Worm (Caenorhabditis elegans) whole organism, L2 larva: ENCODE measurements around the gene srx-32.

Experiments
- C34F6.9 ChIP-seq: fragments of 150-350 bp; optimal IDR thresholded peaks from 2 replicates; lab custom pipeline; 2014; ENCODE audit warnings: missing biosample characterization, missing genetic modification characterization
- F13H6.1 ChIP-seq: sonication (generic microtip); optimal IDR thresholded peaks from 2 replicates; lab custom pipeline; 2016; ENCODE audit warnings: missing genetic modification characterization, missing compliant biosample characterization
- R02D3.7 ChIP-seq: fragments of 150-350 bp; optimal IDR thresholded peaks from 2 replicates; lab custom pipeline; 2014; ENCODE audit warnings: missing biosample characterization, missing genetic modification characterization
- Y55F3AM.14 ChIP-seq: fragments of 200-800 bp; sonication (Bioruptor generic); optimal IDR thresholded peaks from 2 replicates; lab custom pipeline; 2018; ENCODE audit warnings: mild to moderate bottlenecking, missing genetic modification characterization, missing compliant biosample characterization
- ZK546.5 ChIP-seq: sonication (generic microtip); optimal IDR thresholded peaks from 2 replicates; lab custom pipeline; 2017; ENCODE audit warnings: missing biosample characterization, missing genetic modification characterization
- aly-2 ChIP-seq: fragments of 150-350 bp; optimal IDR thresholded peaks from 2 replicates; lab custom pipeline; 2014; ENCODE audit warnings: missing biosample characterization, missing genetic modification characterization
- ama-1 ChIP-seq: fragments of 150-350 bp; optimal IDR thresholded peaks from 2 replicates; lab custom pipeline; 2018; ENCODE audit warnings: inconsistent platforms
- blmp-1 ChIP-seq: sonication (generic microtip); optimal IDR thresholded peaks from 2 replicates; lab custom pipeline; 2017; ENCODE audit warnings: missing genetic modification characterization, mild to moderate bottlenecking, missing compliant biosample characterization, antibody characterized with exemption, moderate library complexity; ENCODE audit not compliant: insufficient read depth
- ceh-16 ChIP-seq: fragments of 150-350 bp; optimal IDR thresholded peaks from 2 replicates; lab custom pipeline; 2014; ENCODE audit warnings: missing biosample characterization, missing genetic modification characterization
- ceh-82 ChIP-seq: fragments of 150-350 bp; optimal IDR thresholded peaks from 2 replicates; lab custom pipeline; 2014; ENCODE audit warnings: missing biosample characterization, missing genetic modification characterization
- crh-2 ChIP-seq: sonication (generic microtip); optimal IDR thresholded peaks from 2 replicates; lab custom pipeline; 2017; ENCODE audit warnings: missing biosample characterization, missing genetic modification characterization
- dmd-4 ChIP-seq: sonication (generic microtip); optimal IDR thresholded peaks from 2 replicates; lab custom pipeline; 2017; ENCODE audit warnings: missing biosample characterization, missing genetic modification characterization
- elt-1 ChIP-seq: fragments of 150-350 bp; optimal IDR thresholded peaks from 2 replicates; lab custom pipeline; 2014; ENCODE audit warnings: missing biosample characterization, missing genetic modification characterization
- elt-3 ChIP-seq: sonication (generic microtip); optimal IDR thresholded peaks from 2 replicates; lab custom pipeline; 2017; ENCODE audit warnings: missing biosample characterization, missing genetic modification characterization
- fos-1 ChIP-seq: fragments of 150-350 bp; optimal IDR thresholded peaks from 2 replicates; lab custom pipeline; 2014; ENCODE audit warnings: missing biosample characterization, missing genetic modification characterization
- gmeb-1 ChIP-seq: fragments of 150-350 bp; optimal IDR thresholded peaks from 2 replicates; lab custom pipeline; 2014; ENCODE audit warnings: missing biosample characterization, missing genetic modification characterization
- lin-11 ChIP-seq: fragments of 150-350 bp; sonication (generic microtip); optimal IDR thresholded peaks from 2 replicates; lab custom pipeline; 2014; ENCODE audit warnings: missing biosample characterization, missing genetic modification characterization, inconsistent platforms, mixed read lengths
- lin-13 ChIP-seq: fragments of 150-350 bp; optimal IDR thresholded peaks from 2 replicates; lab custom pipeline; 2014; ENCODE audit warnings: missing biosample characterization, missing genetic modification reagents, missing genetic modification characterization
- lin-39 ChIP-seq: fragments of 150-350 bp; optimal IDR thresholded peaks from 2 replicates; lab custom pipeline; 2014; ENCODE audit warnings: missing biosample characterization, missing genetic modification reagents, missing genetic modification characterization
- lsy-2 ChIP-seq, 2 experiments: fragments of 150-350 bp in 1 of 2; sonication (generic microtip) in 1 of 2; optimal IDR thresholded peaks; 2 replicates each; lab custom pipeline; 2014 to 2017; ENCODE audit warnings: missing biosample characterization in 2 of 2, missing genetic modification characterization in 2 of 2
- mab-5 ChIP-seq: fragments of 150-350 bp; optimal IDR thresholded peaks from 2 replicates; lab custom pipeline; 2014; ENCODE audit warnings: missing biosample characterization, missing genetic modification characterization
- mbf-1 ChIP-seq: sonication (generic microtip); optimal IDR thresholded peaks from 2 replicates; lab custom pipeline; 2017; ENCODE audit warnings: missing biosample characterization, missing genetic modification characterization
- mdl-1 ChIP-seq, 2 experiments: fragments of 150-350 bp in 1 of 2; sonication (generic microtip) in 1 of 2; optimal IDR thresholded peaks; 2 replicates each; lab custom pipeline; 2017; ENCODE audit warnings: missing biosample characterization in 2 of 2, missing genetic modification characterization in 2 of 2
- nhr-10 ChIP-seq: sonication (generic microtip); optimal IDR thresholded peaks from 2 replicates; lab custom pipeline; 2017; ENCODE audit warnings: missing biosample characterization, missing genetic modification characterization
- nhr-11 ChIP-seq: fragments of 150-350 bp; optimal IDR thresholded peaks from 2 replicates; lab custom pipeline; 2014; ENCODE audit warnings: missing biosample characterization, missing genetic modification characterization
- nhr-129 ChIP-seq: fragments of 150-350 bp; optimal IDR thresholded peaks from 2 replicates; lab custom pipeline; 2014; ENCODE audit warnings: missing biosample characterization, missing genetic modification characterization
- nhr-21 ChIP-seq: fragments of 150-350 bp; optimal IDR thresholded peaks from 2 replicates; lab custom pipeline; 2014; ENCODE audit warnings: missing biosample characterization, missing genetic modification characterization
- nhr-23 ChIP-seq: fragments of 150-350 bp; optimal IDR thresholded peaks from 2 replicates; lab custom pipeline; 2014; ENCODE audit warnings: missing biosample characterization, missing genetic modification reagents, missing genetic modification characterization
- nhr-237 ChIP-seq: fragments of 150-350 bp; optimal IDR thresholded peaks from 2 replicates; lab custom pipeline; 2014; ENCODE audit warnings: missing biosample characterization, missing genetic modification characterization
- nhr-25 ChIP-seq: fragments of 150-350 bp; sonication (generic microtip); optimal IDR thresholded peaks from 3 replicates; lab custom pipeline; 2014; ENCODE audit warnings: missing biosample characterization, missing genetic modification characterization
- nhr-6 ChIP-seq: fragments of 150-350 bp; optimal IDR thresholded peaks from 2 replicates; lab custom pipeline; 2014; ENCODE audit warnings: missing biosample characterization, missing genetic modification characterization
- nhr-77 ChIP-seq: fragments of 150-350 bp; optimal IDR thresholded peaks from 2 replicates; lab custom pipeline; 2014; ENCODE audit warnings: missing biosample characterization, missing genetic modification characterization
- peb-1 ChIP-seq: fragments of 150-350 bp; optimal IDR thresholded peaks from 2 replicates; lab custom pipeline; 2014; ENCODE audit warnings: missing biosample characterization, missing genetic modification characterization
- sem-4 ChIP-seq: fragments of 150-350 bp; optimal IDR thresholded peaks from 2 replicates; lab custom pipeline; 2014; ENCODE audit warnings: missing biosample characterization, missing genetic modification reagents, missing genetic modification characterization
- skn-1 ChIP-seq: sonication (generic microtip); optimal IDR thresholded peaks from 2 replicates; lab custom pipeline; 2017; ENCODE audit warnings: missing biosample characterization, missing genetic modification characterization
- sma-3 ChIP-seq: sonication (generic microtip); optimal IDR thresholded peaks from 2 replicates; lab custom pipeline; 2016; ENCODE audit warnings: missing genetic modification reagents, missing genetic modification characterization, missing compliant biosample characterization
- sma-9 ChIP-seq, 2 experiments: fragments of 150-350 bp in 1 of 2; sonication (generic microtip) in 1 of 2; optimal IDR thresholded peaks; 2 replicates each; lab custom pipeline; 2014 to 2016; ENCODE audit warnings: missing genetic modification characterization in 2 of 2, mild to moderate bottlenecking in 1 of 2, missing biosample characterization in 1 of 2, missing compliant biosample characterization in 1 of 2, missing genetic modification reagents in 1 of 2, moderate library complexity in 1 of 2
- unc-55 ChIP-seq: fragments of 150-350 bp; sonication (generic microtip); optimal IDR thresholded peaks from 3 replicates; lab custom pipeline; 2014; ENCODE audit warnings: missing biosample characterization, missing genetic modification reagents, missing genetic modification characterization
- zag-1 ChIP-seq: fragments of 150-350 bp; optimal IDR thresholded peaks from 2 replicates; lab custom pipeline; 2014; ENCODE audit warnings: missing biosample characterization, missing genetic modification characterization
- ztf-1 ChIP-seq: fragments of 200-800 bp; sonication (Bioruptor generic); conservative IDR thresholded peaks from 2 replicates; pipeline ENCODE4 v1.3.6; 2022; ENCODE audit warnings: missing genetic modification characterization, missing compliant biosample characterization
- ztf-11 ChIP-seq: sonication (generic microtip); optimal IDR thresholded peaks from 2 replicates; lab custom pipeline; 2017; ENCODE audit warnings: missing biosample characterization, missing genetic modification characterization
- ztf-4 ChIP-seq: fragments of 150-350 bp; optimal IDR thresholded peaks from 2 replicates; lab custom pipeline; 2014; ENCODE audit warnings: missing biosample characterization, missing genetic modification characterization

srx-32 gene

DNA sequence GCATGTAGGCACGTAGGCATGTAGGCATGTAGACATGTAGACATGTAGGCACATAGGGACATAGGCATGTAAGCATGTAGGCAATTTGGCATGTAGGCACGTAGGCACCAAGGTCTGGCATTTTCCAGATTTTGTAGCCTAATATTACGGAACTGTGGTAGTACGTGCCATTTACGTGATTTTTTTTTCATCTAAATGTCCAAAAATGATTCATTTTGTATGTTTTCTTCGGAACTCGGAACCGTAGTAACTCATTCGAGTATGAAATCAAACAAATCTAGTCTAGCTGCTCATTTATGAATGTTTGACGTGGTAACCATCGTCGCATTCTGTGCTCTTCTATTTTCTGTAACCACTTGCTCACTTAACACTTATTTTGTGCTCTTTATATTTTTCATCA is 42.2 kb downstream of the srx-32 start, which contains the start of gene srbc-59:
Gene srbc-59, plus strand, starts transcription at position 301 of the 400 bp plus-strand sequence.
- TF ChIP-seq mab-5 (tag; lab: Kevin White, UChicago) (no peak), ztf-11 (tag; lab: Kevin White, UChicago) (no peak), C34F6.9 (tag; lab: Kevin White, UChicago) (no peak), nhr-77 (no peak), nhr-129 (tag; lab: Kevin White, UChicago) (no peak), Y55F3AM.14 (GFP tag; lab: Kevin White, UChicago) (no peak), sma-3 (no peak), nhr-10 (tag; lab: Kevin White, UChicago) (no peak), sma-9 (GFP tag; optimal IDR thresholded peaks at IDR 0.05; lab: Kevin White, UChicago) (no peak), sma-9 (tag; optimal IDR thresholded peaks at IDR 0.05; lab: Kevin White, UChicago) (no peak)

DNA sequence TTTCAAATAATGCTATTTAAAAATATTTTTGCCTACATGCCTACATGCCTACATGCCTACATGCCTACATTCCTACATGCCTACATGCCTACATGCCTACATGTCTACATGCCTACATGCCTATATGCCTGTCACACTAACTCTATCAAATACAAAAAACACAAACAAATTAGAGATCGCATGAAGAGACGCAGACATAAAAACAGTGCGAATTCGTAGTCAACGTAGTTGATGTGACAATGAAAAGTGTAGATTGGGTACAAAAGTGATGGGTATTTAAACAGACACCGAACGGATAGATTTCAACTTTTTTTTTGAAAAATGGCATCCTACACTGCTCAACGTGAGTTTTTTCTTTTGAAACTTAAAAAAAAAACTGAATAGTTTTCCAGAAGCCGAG is 43.2 kb downstream of the srx-32 start, which contains the start of gene R09E12.9:
Gene R09E12.9, plus strand, starts transcription at position 316 of the 400 bp plus-strand sequence.
- no peak for TF ChIP-seq dmd-4
- no peak for TF ChIP-seq sma-9 (GFP tag; optimal IDR thresholded peaks at IDR 0.05; lab: Kevin White, UChicago)
- TF ChIP-seq sma-9 (tag; optimal IDR thresholded peaks at IDR 0.05; lab: Kevin White, UChicago), result no peak
- no peak for TF ChIP-seq mdl-1 (tag; optimal IDR thresholded peaks at IDR 0.05; lab: Kevin White, UChicago)
- no peak for TF ChIP-seq ztf-11 (tag; lab: Kevin White, UChicago)
- peak; percentile 10 for TF ChIP-seq nhr-25 (tag; lab: Kevin White, UChicago)
- no peak for TF ChIP-seq C34F6.9 (tag; lab: Kevin White, UChicago)
- no peak for TF ChIP-seq skn-1 (tag; lab: Kevin White, UChicago)
- no peak for TF ChIP-seq mab-5 (tag; lab: Kevin White, UChicago)
- TF ChIP-seq R02D3.7 (tag; lab: Kevin White, UChicago), result no peak
- no peak for TF ChIP-seq mbf-1 (tag; lab: Kevin White, UChicago)
- TF ChIP-seq nhr-11 (tag; lab: Kevin White, UChicago), result no peak
- no peak for TF ChIP-seq unc-55 (GFP tag; lab: Kevin White, UChicago)
- TF ChIP-seq lin-11 (tag; lab: Kevin White, UChicago), result no peak
- no peak for TF ChIP-seq ama-1 (lab: Kevin White, UChicago)
- TF ChIP-seq ZK546.5 (tag; lab: Kevin White, UChicago), result no peak
- no peak for TF ChIP-seq blmp-1 (tag; lab: Kevin White, UChicago)
- TF ChIP-seq nhr-21 (tag; lab: Kevin White, UChicago), result peak; percentile 24
- TF ChIP-seq elt-3 (tag; lab: Kevin White, UChicago), result no peak
- TF ChIP-seq zag-1 (tag; lab: Kevin White, UChicago), result no peak
- TF ChIP-seq ceh-16 (tag; lab: Kevin White, UChicago), result no peak
- no peak for TF ChIP-seq fos-1 (tag; lab: Kevin White, UChicago)
- TF ChIP-seq ztf-1 (GFP tag; lab: Robert Waterston, UW), result no peak
- TF ChIP-seq lin-39 (tag; lab: Kevin White, UChicago), result no peak
- peak; percentile 0 for TF ChIP-seq sma-3
- TF ChIP-seq aly-2 (tag; lab: Kevin White, UChicago), result no peak
- TF ChIP-seq Y55F3AM.14 (GFP tag; lab: Kevin White, UChicago), result no peak
- no peak for TF ChIP-seq nhr-6
- peak in 1 of 2 experiments; percentile 26 for TF ChIP-seq lsy-2 (tag; optimal IDR thresholded peaks at IDR 0.05; lab: Kevin White, UChicago)
- no peak for TF ChIP-seq ztf-4 (tag; lab: Kevin White, UChicago)
- TF ChIP-seq nhr-77, result peak; percentile 95
- no peak for TF ChIP-seq gmeb-1 (tag; lab: Kevin White, UChicago)
- no peak for TF ChIP-seq sem-4 (tag; lab: Kevin White, UChicago)
- TF ChIP-seq nhr-129 (tag; lab: Kevin White, UChicago), result no peak
- TF ChIP-seq nhr-237 (tag; lab: Kevin White, UChicago), result peak; percentile 15
- no peak for TF ChIP-seq lin-13 (GFP tag; lab: Kevin White, UChicago)
- no peak for TF ChIP-seq ceh-82 (tag; lab: Kevin White, UChicago)

DNA sequence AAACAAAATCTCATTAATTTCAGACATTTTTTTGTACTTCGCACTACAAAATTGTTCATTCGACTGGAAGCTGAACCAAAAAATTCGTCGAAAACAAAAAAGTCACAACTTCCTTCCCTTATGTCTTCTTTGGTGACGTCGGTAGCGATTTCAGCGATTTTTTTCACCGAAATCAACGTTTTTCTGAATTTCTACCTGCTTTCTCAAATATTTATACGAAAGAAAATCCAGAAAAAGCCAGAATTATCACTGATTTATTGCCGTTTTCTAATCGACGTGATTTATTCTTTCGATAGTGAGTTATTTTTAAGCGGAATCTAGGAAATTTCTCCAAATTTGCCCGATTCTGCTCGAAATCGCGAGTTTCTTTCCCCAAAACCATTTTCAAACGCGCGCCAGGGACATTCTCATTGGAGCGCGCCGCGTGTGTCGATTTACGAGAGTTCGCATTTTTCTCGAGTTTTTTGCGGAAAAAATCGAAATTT is 45.6 kb downstream of the srx-32 start, which contains the start of gene srbc-58:
Gene srbc-58, plus strand, starts transcription at position 121 of the 485 bp plus-strand sequence.
- no peak for TF ChIP-seq nhr-21 (tag; lab: Kevin White, UChicago)
- TF ChIP-seq lsy-2 (tag; optimal IDR thresholded peaks at IDR 0.05; lab: Kevin White, UChicago), result peak in 1 of 2 experiments; percentile 13
- TF ChIP-seq ama-1 (lab: Kevin White, UChicago), result peak; percentile 70
- no peak for TF ChIP-seq sma-3
- no peak for TF ChIP-seq lin-39 (tag; lab: Kevin White, UChicago)
- TF ChIP-seq unc-55 (GFP tag; lab: Kevin White, UChicago), result peak; percentile 34
- TF ChIP-seq ceh-82 (tag; lab: Kevin White, UChicago), result no peak
- TF ChIP-seq peb-1 (tag; lab: Kevin White, UChicago), result no peak
- TF ChIP-seq blmp-1 (tag; lab: Kevin White, UChicago), result no peak
- no peak for TF ChIP-seq fos-1 (tag; lab: Kevin White, UChicago)
- peak; percentile 23 for TF ChIP-seq gmeb-1 (tag; lab: Kevin White, UChicago)
- no peak for TF ChIP-seq R02D3.7 (tag; lab: Kevin White, UChicago)
- TF ChIP-seq nhr-10 (tag; lab: Kevin White, UChicago), result no peak
- TF ChIP-seq F13H6.1, result peak; percentile 3
- no peak for TF ChIP-seq elt-1 (tag; lab: Kevin White, UChicago)
- TF ChIP-seq nhr-129 (tag; lab: Kevin White, UChicago), result peak; percentile 16
- TF ChIP-seq elt-3 (tag; lab: Kevin White, UChicago), result no peak
- peak; percentile 27 for TF ChIP-seq crh-2 (tag; lab: Kevin White, UChicago)
- peak; percentile 41 for TF ChIP-seq ztf-4 (tag; lab: Kevin White, UChicago)
- TF ChIP-seq ZK546.5 (tag; lab: Kevin White, UChicago), result no peak
- peak; percentile 9 for TF ChIP-seq lin-13 (GFP tag; lab: Kevin White, UChicago)
- peak; percentile 29 for TF ChIP-seq C34F6.9 (tag; lab: Kevin White, UChicago)
- TF ChIP-seq nhr-23, result no peak
